3 fruit fly cellular contexts compared by ENCODE assay signal in the genomic region with DNA sequence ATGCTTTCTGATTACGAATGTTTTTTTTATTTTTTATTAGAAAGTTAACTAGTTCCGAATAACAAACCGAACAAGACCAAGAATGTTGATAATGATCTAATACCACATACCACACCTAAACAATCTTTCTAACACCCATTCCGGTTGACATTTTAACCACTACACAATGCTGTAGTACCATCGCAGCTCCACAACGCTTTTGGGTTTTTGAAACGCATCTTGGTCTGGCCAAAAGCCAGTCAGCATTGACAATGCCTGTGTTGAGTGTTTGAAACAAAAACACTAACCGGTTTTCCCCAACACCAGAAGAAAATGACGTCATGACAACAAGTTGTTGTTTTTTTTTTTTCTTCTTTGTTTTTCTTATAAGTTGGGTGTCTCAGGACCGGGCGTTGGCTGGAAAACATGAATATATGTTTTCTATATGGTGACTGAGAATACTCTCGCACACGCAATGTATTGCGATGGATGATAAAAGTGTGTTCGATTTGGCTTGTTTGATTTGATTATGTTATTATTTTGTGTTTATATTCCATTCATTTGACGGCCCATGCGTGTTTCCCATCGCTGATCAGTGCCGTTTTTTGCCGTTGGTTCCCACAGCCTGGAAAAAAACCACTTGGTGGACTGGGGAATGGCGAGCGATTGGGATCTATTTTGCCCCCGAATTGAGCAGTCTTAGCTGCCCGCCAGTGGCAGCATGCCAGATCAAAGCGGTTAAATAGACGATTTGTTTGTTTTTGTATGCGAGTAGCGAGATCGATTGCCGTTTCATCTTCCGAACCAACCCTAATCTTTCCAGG.
A peak's percentile ranks its signal among the peaks of the same experiment; 100 is the strongest.
TF ChIP-seq lines count a peak whose summit lies in the region.

No protein-coding gene starts in this region.

- no peak for TF ChIP-seq CTCF in whole organism, embryonic (GFP tag; optimal IDR thresholded peaks at IDR 0.05; lab: Kevin White, UChicago)

TF ChIP-seq in whole organism, adult, 20 proteins besides CTCF, POLR2A, EP300 and RAD21:
- TF ChIP-seq Hr96 (GFP tag; optimal IDR thresholded peaks at IDR 0.05; lab: Kevin White, UChicago), result no peak
- TF ChIP-seq kay (GFP tag; lab: Kevin White, UChicago; ENCODE audit: borderline replicate concordance), result peak; percentile 6

TF ChIP-seq in whole organism, embryonic, 481 proteins besides CTCF, POLR2A, EP300 and RAD21 (continues in another document):
- TF ChIP-seq D19A (tag; optimal IDR thresholded peaks at IDR 0.05; lab: Kevin White, UChicago), result peak; percentile 79
- peak; percentile 1 for TF ChIP-seq CG5180 (GFP tag; optimal IDR thresholded peaks at IDR 0.05; lab: Kevin White, UChicago)
- peak; percentile 65 for TF ChIP-seq grn (GFP tag; optimal IDR thresholded peaks at IDR 0.05; lab: Kevin White, UChicago)
- no peak for TF ChIP-seq mld (GFP tag; IDR thresholded peaks at IDR 0.05; lab: Robert Waterston, UW; ENCODE audit: partially characterized antibody)
- TF ChIP-seq CG6791 (GFP tag; IDR thresholded peaks at IDR 0.05; lab: Robert Waterston, UW; ENCODE audit: partially characterized antibody), result 0 out of 3 replicates have a peak, but pooled peaks have one; percentile 8
- TF ChIP-seq lmd (GFP tag; IDR thresholded peaks at IDR 0.05; lab: Robert Waterston, UW), result no peak
- no peak for TF ChIP-seq stwl (tag; optimal IDR thresholded peaks at IDR 0.05; lab: Kevin White, UChicago)
- peak; percentile 1 for TF ChIP-seq caup (GFP tag; optimal IDR thresholded peaks at IDR 0.05; lab: Kevin White, UChicago; ENCODE audit: severe bottlenecking)
- peak; percentile 6 for TF ChIP-seq wek (GFP tag; optimal IDR thresholded peaks at IDR 0.05; lab: Kevin White, UChicago)
- no peak for TF ChIP-seq CG7963 (GFP tag; IDR thresholded peaks at IDR 0.05; lab: Robert Waterston, UW; ENCODE audit: partially characterized antibody)
- TF ChIP-seq cad (GFP tag; optimal IDR thresholded peaks at IDR 0.05; lab: Kevin White, UChicago), result no peak
- no peak for TF ChIP-seq CG15479 (GFP tag; optimal IDR thresholded peaks at IDR 0.05; lab: Kevin White, UChicago)
- no peak for TF ChIP-seq Sin3A (optimal IDR thresholded peaks at IDR 0.05; lab: Kevin White, UChicago)
- TF ChIP-seq CG6689 (GFP tag; IDR thresholded peaks at IDR 0.05; lab: Robert Waterston, UW), result no peak
- no peak for TF ChIP-seq Trl (optimal IDR thresholded peaks at IDR 0.05; lab: Kevin White, UChicago)
- TF ChIP-seq Trl (GFP tag; optimal IDR thresholded peaks at IDR 0.05; lab: Kevin White, UChicago), result no peak
- no peak for TF ChIP-seq ERR (GFP tag; optimal IDR thresholded peaks at IDR 0.05; lab: Kevin White, UChicago)
- TF ChIP-seq CG5953 (GFP tag; IDR thresholded peaks at IDR 0.05; lab: Robert Waterston, UW), result no peak
- no peak for TF ChIP-seq Hr3 (GFP tag; optimal IDR thresholded peaks at IDR 0.05; lab: Kevin White, UChicago)
- no peak for TF ChIP-seq oc (tag; optimal IDR thresholded peaks at IDR 0.05; lab: Kevin White, UChicago)
- TF ChIP-seq CG10565 (GFP tag; optimal IDR thresholded peaks at IDR 0.05; lab: Kevin White, UChicago), result no peak
- no peak for TF ChIP-seq lbe (GFP tag; optimal IDR thresholded peaks at IDR 0.05; lab: Kevin White, UChicago)
- no peak for TF ChIP-seq CG10979 (tag; optimal IDR thresholded peaks at IDR 0.05; lab: Kevin White, UChicago)
- no peak for TF ChIP-seq dimm (GFP tag; IDR thresholded peaks at IDR 0.05; lab: Robert Waterston, UW)
- TF ChIP-seq CG2712 (tag; optimal IDR thresholded peaks at IDR 0.05; lab: Kevin White, UChicago), result no peak
- TF ChIP-seq CG31441 (GFP tag; IDR thresholded peaks at IDR 0.05; lab: Robert Waterston, UW), result no peak
- no peak for TF ChIP-seq CG2120 (GFP tag; optimal IDR thresholded peaks at IDR 0.05; lab: Kevin White, UChicago)
- no peak for TF ChIP-seq CG42726 (GFP tag; IDR thresholded peaks at IDR 0.05; lab: Robert Waterston, UW; ENCODE audit: partially characterized antibody)
- TF ChIP-seq CG13894 (tag; optimal IDR thresholded peaks at IDR 0.05; lab: Kevin White, UChicago), result peak; percentile 61
- TF ChIP-seq CG18599 (GFP tag; optimal IDR thresholded peaks at IDR 0.05; lab: Kevin White, UChicago), result no peak
- TF ChIP-seq Antp (GFP tag; optimal IDR thresholded peaks at IDR 0.05; lab: Kevin White, UChicago), result no peak
- TF ChIP-seq Med (GFP tag; lab: Kevin White, UChicago), result peak; percentile 66
- no peak for TF ChIP-seq Lhr (GFP tag; optimal IDR thresholded peaks at IDR 0.05; lab: Kevin White, UChicago)
- peak; percentile 82 for TF ChIP-seq pros (GFP tag; optimal IDR thresholded peaks at IDR 0.05; lab: Kevin White, UChicago)
- TF ChIP-seq BtbVII (GFP tag; optimal IDR thresholded peaks at IDR 0.05; lab: Kevin White, UChicago), result peak; percentile 19
- TF ChIP-seq Drgx (GFP tag; IDR thresholded peaks at IDR 0.05; lab: Robert Waterston, UW), result 0 out of 2 replicates have a peak, but pooled peaks have one; percentile 7
- no peak for TF ChIP-seq odd (GFP tag; optimal IDR thresholded peaks at IDR 0.05; lab: Kevin White, UChicago)
- no peak for TF ChIP-seq CG8478 (optimal IDR thresholded peaks at IDR 0.05; lab: Kevin White, UChicago)
- TF ChIP-seq CG1792 (GFP tag; optimal IDR thresholded peaks at IDR 0.05; lab: Kevin White, UChicago), result no peak

TF ChIP-seq in whole organism, prepupa, 60 proteins besides CTCF, POLR2A, EP300 and RAD21:
- TF ChIP-seq lz (GFP tag; optimal IDR thresholded peaks at IDR 0.05; lab: Kevin White, UChicago) (no peak), CG6854 (GFP tag; optimal IDR thresholded peaks at IDR 0.05; lab: Kevin White, UChicago) (peak; percentile 13)
TF ChIP-seq in whole organism, prepupa: peak in this region for 1.
